Worm (Caenorhabditis elegans): ENCODE measurements around the gene nlp-53.

nlp-53 gene

ce11 chrX:13618574-13618973 lies at the start of gene nlp-53:
TSS of gene nlp-53 (plus strand) at chrX:13618874.
- TF ChIP-seq ceh-19 (GFP tag; optimal IDR thresholded peaks at IDR 0.05): no peak
- TF ChIP-seq Y22D7AL.16 (tag; optimal IDR thresholded peaks at IDR 0.05): no peak
- TF ChIP-seq pat-9 (tag; optimal IDR thresholded peaks at IDR 0.05): no peak
- no peak for TF ChIP-seq hlh-13 (GFP tag; optimal IDR thresholded peaks at IDR 0.05)
- no peak for TF ChIP-seq ceh-18 (tag; optimal IDR thresholded peaks at IDR 0.05)
- no peak for TF ChIP-seq elt-2 (tag; optimal IDR thresholded peaks at IDR 0.05)
- no peak for TF ChIP-seq pha-2 (tag; optimal IDR thresholded peaks at IDR 0.05)
- TF ChIP-seq K02D7.2 (tag; optimal IDR thresholded peaks at IDR 0.05): no peak
- TF ChIP-seq nfya-1 (tag; optimal IDR thresholded peaks at IDR 0.05): no peak
- no peak for TF ChIP-seq C08G9.2 (tag; optimal IDR thresholded peaks at IDR 0.05)
- no peak for TF ChIP-seq nhr-11 (tag; optimal IDR thresholded peaks at IDR 0.05)
- TF ChIP-seq pqm-1 (tag; optimal IDR thresholded peaks at IDR 0.05): no peak

ce11 chrX:13569854-13570253 lies 48.8 kb upstream of the nlp-53 start, which contains the start of gene R01E6.7:
TSS of gene R01E6.7 (minus strand) at chrX:13569954.
- no peak for TF ChIP-seq pax-1 (tag; optimal IDR thresholded peaks at IDR 0.05)

- TF ChIP-seq gmeb-2 (tag; optimal IDR thresholded peaks at IDR 0.05): no peak
- no peak for TF ChIP-seq nhr-11 (tag; optimal IDR thresholded peaks at IDR 0.05)
- TF ChIP-seq nfya-1 (tag; optimal IDR thresholded peaks at IDR 0.05): no peak
- TF ChIP-seq tbx-7 (tag; optimal IDR thresholded peaks at IDR 0.05): no peak
Measured at ce11 chrX:13574029-13574428, 44.6 kb upstream of the nlp-53 start.

- no peak for TF ChIP-seq hlh-30 (tag; optimal IDR thresholded peaks at IDR 0.05; ENCODE audit: insufficient read depth)
- no peak for TF ChIP-seq ceh-18 (tag; optimal IDR thresholded peaks at IDR 0.05)
- no peak for TF ChIP-seq ceh-48 (tag; optimal IDR thresholded peaks at IDR 0.05)
- TF ChIP-seq hlh-6 (tag; optimal IDR thresholded peaks at IDR 0.05): no peak
- no peak for TF ChIP-seq syd-9 (tag; optimal IDR thresholded peaks at IDR 0.05)
- no peak for TF ChIP-seq hlh-13 (GFP tag; optimal IDR thresholded peaks at IDR 0.05)
- no peak for TF ChIP-seq pha-2 (tag; optimal IDR thresholded peaks at IDR 0.05)
- no peak for TF ChIP-seq ceh-22 (tag; optimal IDR thresholded peaks at IDR 0.05)
- no peak for TF ChIP-seq ztf-16 (tag; optimal IDR thresholded peaks at IDR 0.05)
- TF ChIP-seq nhr-232 (tag; optimal IDR thresholded peaks at IDR 0.05): no peak
- no peak for TF ChIP-seq unc-55 (GFP tag; optimal IDR thresholded peaks at IDR 0.05)
- TF ChIP-seq ceh-9 (tag; optimal IDR thresholded peaks at IDR 0.05): no peak
- TF ChIP-seq unc-42 (tag; optimal IDR thresholded peaks at IDR 0.05): no peak
Measured at ce11 chrX:13578483-13578882, 40.2 kb upstream of the nlp-53 start, which contains the start of gene F54B11.11. TSS of gene F54B11.11 (plus strand) at chrX:13578783.

- no peak for TF ChIP-seq hlh-15 (tag; optimal IDR thresholded peaks at IDR 0.05)
- no peak for TF ChIP-seq sox-2 (GFP tag; IDR thresholded peaks at IDR 0.05)
- no peak for TF ChIP-seq hlh-30 (tag; optimal IDR thresholded peaks at IDR 0.05; ENCODE audit: insufficient read depth)
- TF ChIP-seq pat-9 (tag; optimal IDR thresholded peaks at IDR 0.05): no peak
- no peak for TF ChIP-seq lin-11 (tag; optimal IDR thresholded peaks at IDR 0.05)
- TF ChIP-seq sdc-2 (tag; optimal IDR thresholded peaks at IDR 0.05): no peak
- no peak for TF ChIP-seq ama-1 (optimal IDR thresholded peaks at IDR 0.05)
- TF ChIP-seq elt-2 (tag; optimal IDR thresholded peaks at IDR 0.05): no peak
- no peak for TF ChIP-seq pag-3 (tag; optimal IDR thresholded peaks at IDR 0.05; ENCODE audit: borderline replicate concordance)
- no peak for TF ChIP-seq Y22D7AL.16 (tag; optimal IDR thresholded peaks at IDR 0.05)
- TF ChIP-seq ceh-14 (tag; optimal IDR thresholded peaks at IDR 0.05): no peak
- TF ChIP-seq tbx-7 (tag; optimal IDR thresholded peaks at IDR 0.05): no peak
- TF ChIP-seq dmd-4 (tag; optimal IDR thresholded peaks at IDR 0.05; ENCODE audit: borderline replicate concordance): no peak
- TF ChIP-seq T23F11.4 (GFP tag; optimal IDR thresholded peaks at IDR 0.05): no peak
- TF ChIP-seq unc-86 (tag; optimal IDR thresholded peaks at IDR 0.05): no peak
- TF ChIP-seq pha-4 (tag; optimal IDR thresholded peaks at IDR 0.05): no peak
- TF ChIP-seq unc-3 (GFP tag; conservative IDR thresholded peaks at IDR 0.05): no peak
- no peak for TF ChIP-seq unc-3 (tag; optimal IDR thresholded peaks at IDR 0.05)
- no peak for TF ChIP-seq ahr-1 (tag; optimal IDR thresholded peaks at IDR 0.05)
- TF ChIP-seq ttx-3 (tag; optimal IDR thresholded peaks at IDR 0.05): no peak
Measured at ce11 chrX:13581820-13582219, 36.9 kb upstream of the nlp-53 start, which contains the start of gene F54B11.10. TSS of gene F54B11.10 (plus strand) at chrX:13582120.

Data from whole organism, late embryonic.